Worm (Caenorhabditis elegans): ENCODE measurements around the gene srv-30.

ce11 chrIV:6221878-6222277 is 47.4 kb downstream of the srv-30 start, which contains the start of gene C49A9.3:
- TF ChIP-seq ref-1 (GFP tag; conservative IDR thresholded peaks at IDR 0.05) (no peak), cog-1 (tag; optimal IDR thresholded peaks at IDR 0.05) (no peak), ztf-29 (GFP tag; IDR thresholded peaks at IDR 0.05) (no peak), flt-1 (GFP tag; IDR thresholded peaks at IDR 0.05) (no peak), med-1 (GFP tag; optimal IDR thresholded peaks at IDR 0.05; ENCODE audit: insufficient read depth) (no peak), ztf-23 (GFP tag; IDR thresholded peaks at IDR 0.05) (no peak)
